Fruit fly (Drosophila melanogaster): ENCODE data around the gene lsn.

The lsn gene

DNA sequence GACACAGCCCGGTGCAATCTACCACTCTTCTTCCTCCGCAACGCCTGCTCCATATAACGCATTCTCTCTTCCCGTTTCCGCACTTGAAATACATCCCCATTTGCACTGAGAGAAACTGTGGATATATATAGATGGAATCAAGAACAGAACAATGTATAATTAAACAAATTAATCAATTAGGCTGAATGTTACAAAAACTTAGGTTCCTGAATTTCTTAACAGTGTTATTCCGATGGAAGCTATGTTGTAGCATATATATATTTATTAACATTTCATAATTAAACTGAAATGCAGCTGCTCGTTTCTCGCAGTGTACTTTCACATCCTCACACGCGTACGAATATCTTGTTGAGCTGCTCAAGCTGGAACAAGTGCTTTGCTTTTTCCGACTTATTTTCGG is 5.5 kb upstream of the lsn start (continued):
- TF ChIP-seq al (GFP tag; IDR thresholded peaks at IDR 0.05) (no peak), fd102C (GFP tag; optimal IDR thresholded peaks at IDR 0.05) (peak; percentile 16), CG4730 (GFP tag; IDR thresholded peaks at IDR 0.05) (no peak), CG15011 (GFP tag; optimal IDR thresholded peaks at IDR 0.05) (no peak), CG32772 (GFP tag; IDR thresholded peaks at IDR 0.05) (no peak), NC2α (GFP tag; optimal IDR thresholded peaks at IDR 0.05) (no peak), tll (GFP tag; optimal IDR thresholded peaks at IDR 0.05) (no peak), CG31365 (tag; optimal IDR thresholded peaks at IDR 0.05) (no peak), z (GFP tag; IDR thresholded peaks at IDR 0.05) (no peak), HLH3B (GFP tag; IDR thresholded peaks at IDR 0.05) (no peak), Fer1 (GFP tag; optimal IDR thresholded peaks at IDR 0.05) (no peak), Xrp1 (GFP tag; IDR thresholded peaks at IDR 0.05) (peak; percentile 76), CG1602 (GFP tag; optimal IDR thresholded peaks at IDR 0.05) (peak; percentile 32), unpg (GFP tag; optimal IDR thresholded peaks at IDR 0.05) (peak; percentile 57), Side (GFP tag; optimal IDR thresholded peaks at IDR 0.05) (peak; percentile 21), gem (tag; optimal IDR thresholded peaks at IDR 0.05) (peak; percentile 77), jigr1 (GFP tag; IDR thresholded peaks at IDR 0.05) (no peak), CG32532 (GFP tag; IDR thresholded peaks at IDR 0.05) (no peak), pita (GFP tag; optimal IDR thresholded peaks at IDR 0.05) (no peak), CG13123 (GFP tag; optimal IDR thresholded peaks at IDR 0.05) (no peak), Dp (GFP tag; optimal IDR thresholded peaks at IDR 0.05) (no peak), run (tag; optimal IDR thresholded peaks at IDR 0.05) (no peak), CG17186 (GFP tag; optimal IDR thresholded peaks at IDR 0.05) (no peak), CG5953 (GFP tag; IDR thresholded peaks at IDR 0.05) (no peak), pros (GFP tag; optimal IDR thresholded peaks at IDR 0.05) (no peak), CG15479 (GFP tag; optimal IDR thresholded peaks at IDR 0.05) (no peak), chinmo (GFP tag; IDR thresholded peaks at IDR 0.05; ENCODE audit: partially characterized antibody) (no peak), NfI (GFP tag; optimal IDR thresholded peaks at IDR 0.05) (peak; percentile 8), tio (GFP tag; optimal IDR thresholded peaks at IDR 0.05) (peak; percentile 54), PHDP (tag; optimal IDR thresholded peaks at IDR 0.05) (peak; percentile 62), CG17361 (GFP tag; IDR thresholded peaks at IDR 0.05) (peak; percentile 61; the same call in 2 of the 3 replicates), fd64A (GFP tag; optimal IDR thresholded peaks at IDR 0.05) (no peak), ac (GFP tag; optimal IDR thresholded peaks at IDR 0.05) (no peak), ash1 (GFP tag; optimal IDR thresholded peaks at IDR 0.05) (no peak), D19A (tag; optimal IDR thresholded peaks at IDR 0.05) (peak; percentile 44), CG13424 (tag; optimal IDR thresholded peaks at IDR 0.05) (peak; percentile 43), CG32767 (GFP tag; IDR thresholded peaks at IDR 0.05) (0 out of 2 replicates have a peak, but pooled peaks have one; percentile 27), CG12219 (GFP tag; optimal IDR thresholded peaks at IDR 0.05) (peak; percentile 51), CG4424 (GFP tag; optimal IDR thresholded peaks at IDR 0.05) (peak; percentile 47), HmgD (GFP tag; optimal IDR thresholded peaks at IDR 0.05) (no peak), nom (GFP tag; optimal IDR thresholded peaks at IDR 0.05) (peak; percentile 61), CG11560 (tag; IDR thresholded peaks at IDR 0.05) (no peak), sim (GFP tag; IDR thresholded peaks at IDR 0.05) (no peak), CG34376 (GFP tag; optimal IDR thresholded peaks at IDR 0.05) (no peak), Bgb (GFP tag; IDR thresholded peaks at IDR 0.05; ENCODE audit: partially characterized antibody) (no peak), Oli (tag; optimal IDR thresholded peaks at IDR 0.05) (peak; percentile 59), Hr3 (GFP tag; optimal IDR thresholded peaks at IDR 0.05) (peak; percentile 26), CG6254 (GFP tag; optimal IDR thresholded peaks at IDR 0.05) (peak; percentile 40), Fer2 (tag; optimal IDR thresholded peaks at IDR 0.05) (no peak), pum (GFP tag; optimal IDR thresholded peaks at IDR 0.05) (peak; percentile 26), gsb (GFP tag; IDR thresholded peaks at IDR 0.05) (no peak)
